Fruit fly (Drosophila melanogaster) Kc167 (cell line): ENCODE results near the gene slp2.

ENCODE experiments used
- Myc ChIP-seq: fragments of >200 bp; optimal IDR thresholded peaks from 2 replicates; lab custom pipeline; 2017; ENCODE audit warnings: missing external identifiers
- Sin3A ChIP-seq: fragments of >200 bp; optimal IDR thresholded peaks from 2 replicates; lab custom pipeline; 2018; ENCODE audit warnings: missing external identifiers
- h ChIP-seq: fragments of >200 bp; optimal IDR thresholded peaks from 3 replicates; lab custom pipeline; 2018; ENCODE audit warnings: missing external identifiers
- insv ChIP-seq: fragments of >200 bp; optimal IDR thresholded peaks from 3 replicates; lab custom pipeline; 2018; ENCODE audit warnings: missing external identifiers
- psq ChIP-seq: fragments of >200 bp; optimal IDR thresholded peaks from 2 replicates; lab custom pipeline; 2017; ENCODE audit warnings: missing external identifiers
- ttk ChIP-seq: sonication (Bioruptor generic); optimal IDR thresholded peaks from 2 replicates; lab custom pipeline; 2017; ENCODE audit warnings: missing external identifiers

The slp2 gene

dm6 chr2L:3840975-3841374 lies 4.3 kb downstream of the slp2 start:
- no peak for TF ChIP-seq psq
- no peak for TF ChIP-seq Sin3A
- no peak for TF ChIP-seq ttk (lab: Kevin White, UChicago)
- TF ChIP-seq insv (lab: Kevin White, UChicago), result no peak
- no peak for TF ChIP-seq Myc
- no peak for TF ChIP-seq h (lab: Kevin White, UChicago)

dm6 chr2L:3844135-3844534 lies 7.5 kb downstream of the slp2 start:
- TF ChIP-seq h (lab: Kevin White, UChicago) (no peak), psq (no peak), Myc (no peak), ttk (lab: Kevin White, UChicago) (no peak), Sin3A (no peak), insv (lab: Kevin White, UChicago) (no peak)

- no peak for TF ChIP-seq psq
- TF ChIP-seq insv (lab: Kevin White, UChicago), result no peak
- TF ChIP-seq Sin3A, result no peak
- TF ChIP-seq ttk (lab: Kevin White, UChicago), result no peak
- TF ChIP-seq h (lab: Kevin White, UChicago), result no peak
- TF ChIP-seq Myc, result no peak
These were observed 8.5 kb downstream of the slp2 start for dm6 chr2L:3844898-3845713.

- TF ChIP-seq insv (lab: Kevin White, UChicago) (no peak), psq (no peak), Sin3A (no peak), h (lab: Kevin White, UChicago) (no peak), ttk (lab: Kevin White, UChicago) (no peak), Myc (no peak)
These were observed 9.9 kb downstream of the slp2 start for dm6 chr2L:3846520-3846919.

dm6 chr2L:3847908-3848307 lies 11.3 kb downstream of the slp2 start:
- no peak for TF ChIP-seq psq
- TF ChIP-seq ttk (lab: Kevin White, UChicago), result no peak
- no peak for TF ChIP-seq Myc
- no peak for TF ChIP-seq Sin3A
- TF ChIP-seq insv (lab: Kevin White, UChicago), result no peak
- TF ChIP-seq h (lab: Kevin White, UChicago), result no peak

- no peak for TF ChIP-seq psq
These were observed 14.7 kb downstream of the slp2 start for dm6 chr2L:3851308-3851707.

dm6 chr2L:3852120-3852519 lies 15.5 kb downstream of the slp2 start:
- no peak for TF ChIP-seq Myc
- no peak for TF ChIP-seq h (lab: Kevin White, UChicago)
- TF ChIP-seq psq, result no peak
- TF ChIP-seq ttk (lab: Kevin White, UChicago), result no peak
- TF ChIP-seq insv (lab: Kevin White, UChicago), result no peak
- no peak for TF ChIP-seq Sin3A

- TF ChIP-seq insv (lab: Kevin White, UChicago), result no peak
- no peak for TF ChIP-seq Myc
- no peak for TF ChIP-seq Sin3A
- no peak for TF ChIP-seq h (lab: Kevin White, UChicago)
- no peak for TF ChIP-seq ttk (lab: Kevin White, UChicago)
- no peak for TF ChIP-seq psq
These were observed 16.9 kb downstream of the slp2 start for dm6 chr2L:3853507-3854030.

dm6 chr2L:3855528-3856189 lies 19.0 kb downstream of the slp2 start:
- TF ChIP-seq insv (lab: Kevin White, UChicago) (no peak), h (lab: Kevin White, UChicago) (no peak), Myc (no peak), ttk (lab: Kevin White, UChicago) (no peak), Sin3A (no peak), psq (no peak)

- TF ChIP-seq insv (lab: Kevin White, UChicago) (no peak), ttk (lab: Kevin White, UChicago) (no peak), Myc (no peak), psq (no peak)
These were observed 19.7 kb downstream of the slp2 start for dm6 chr2L:3856372-3856771.

- TF ChIP-seq ttk (lab: Kevin White, UChicago) (no peak), insv (lab: Kevin White, UChicago) (no peak), Myc (no peak), Sin3A (no peak), psq (no peak), h (lab: Kevin White, UChicago) (no peak)
These were observed 21.5 kb downstream of the slp2 start for dm6 chr2L:3858118-3858517.

dm6 chr2L:3861388-3861787 lies 24.7 kb downstream of the slp2 start:
- TF ChIP-seq insv (lab: Kevin White, UChicago), result no peak
- no peak for TF ChIP-seq ttk (lab: Kevin White, UChicago)
- TF ChIP-seq h (lab: Kevin White, UChicago), result no peak
- TF ChIP-seq psq, result no peak
- TF ChIP-seq Myc, result no peak
- no peak for TF ChIP-seq Sin3A
